Fruit fly (Drosophila melanogaster) whole organism, embryonic: ENCODE measurements around the gene CG43658.
A peak's percentile ranks its signal among the peaks of the same experiment; 100 is the strongest.

Experiments
- Adf1 ChIP-seq: fragments of 200-800 bp; sonication (Bioruptor generic); IDR thresholded peaks from 2 replicates; pipeline ENCODE4 v1.3.6; 2022; ENCODE audit warnings: missing biosample characterization, missing genetic modification characterization
- Bteb2 ChIP-seq: fragments of 200-800 bp; sonication (Bioruptor generic); optimal IDR thresholded peaks from 2 replicates; lab custom pipeline; 2016; ENCODE audit warnings: missing biosample characterization, missing genetic modification characterization
- CG11560 ChIP-seq: fragments of 200-800 bp; sonication (Bioruptor generic); IDR thresholded peaks from 3 replicates; pipeline ENCODE4 v1.3.6; 2022; ENCODE audit warnings: missing biosample characterization, missing genetic modification characterization
- CG11723 ChIP-seq: fragments of 200-800 bp; sonication (Bioruptor generic); optimal IDR thresholded peaks from 2 replicates; lab custom pipeline; 2017; ENCODE audit warnings: missing biosample characterization, mild to moderate bottlenecking, missing genetic modification characterization
- CG12659 ChIP-seq: fragments of 200-800 bp; sonication (Bioruptor generic); optimal IDR thresholded peaks from 3 replicates; lab custom pipeline; 2017; ENCODE audit warnings: mild to moderate bottlenecking, missing biosample characterization, missing genetic modification reagents, missing genetic modification characterization
- CG12769 ChIP-seq: fragments of 200-800 bp; sonication (Bioruptor generic); optimal IDR thresholded peaks from 2 replicates; lab custom pipeline; 2019; ENCODE audit warnings: missing biosample characterization, mild to moderate bottlenecking, missing genetic modification characterization, moderate library complexity
- CG13894 ChIP-seq: fragments of 200-800 bp; sonication (Bioruptor generic); optimal IDR thresholded peaks from 3 replicates; lab custom pipeline; 2018; ENCODE audit warnings: missing biosample characterization, mild to moderate bottlenecking, missing genetic modification characterization, moderate library complexity
- CG14441 ChIP-seq: fragments of 200-800 bp; sonication (Bioruptor generic); IDR thresholded peaks from 2 replicates; pipeline ENCODE4 v1.3.6; 2022; ENCODE audit warnings: missing biosample characterization, missing genetic modification characterization
- CG17359 ChIP-seq: fragments of 200-800 bp; sonication (Bioruptor generic); optimal IDR thresholded peaks from 3 replicates; lab custom pipeline; 2018; ENCODE audit warnings: missing biosample characterization, mild to moderate bottlenecking, missing genetic modification characterization, moderate library complexity
- CG17385 ChIP-seq: fragments of 200-800 bp; sonication (Bioruptor generic); optimal IDR thresholded peaks from 3 replicates; lab custom pipeline; 2018; ENCODE audit warnings: missing biosample characterization, mild to moderate bottlenecking, missing genetic modification characterization
- CG17829 ChIP-seq: fragments of 200-800 bp; optimal IDR thresholded peaks from 2 replicates; lab custom pipeline; 2019; ENCODE audit warnings: missing biosample characterization, mild to moderate bottlenecking, missing genetic modification characterization, moderate library complexity
- CG18011 ChIP-seq: fragments of 200-800 bp; sonication (Bioruptor generic); optimal IDR thresholded peaks from 2 replicates; lab custom pipeline; 2017; ENCODE audit warnings: missing biosample characterization, missing genetic modification characterization, mild to moderate bottlenecking, moderate library complexity, missing genotype
- CG2202 ChIP-seq: fragments of 200-800 bp; sonication (Bioruptor generic); optimal IDR thresholded peaks from 2 replicates; lab custom pipeline; 2018; ENCODE audit warnings: missing biosample characterization, mild to moderate bottlenecking, missing genetic modification characterization
- CG31365 ChIP-seq: fragments of 200-800 bp; sonication (Bioruptor generic); optimal IDR thresholded peaks from 2 replicates; lab custom pipeline; 2018; ENCODE audit warnings: missing biosample characterization, mild to moderate bottlenecking, missing genetic modification characterization
- CG5245 ChIP-seq: fragments of 200-800 bp; sonication (Bioruptor generic); optimal IDR thresholded peaks from 3 replicates; lab custom pipeline; 2016; ENCODE audit warnings: missing biosample characterization, missing genetic modification characterization
- CG6175 ChIP-seq: fragments of 200-800 bp; sonication (Bioruptor generic); IDR thresholded peaks from 3 replicates; pipeline ENCODE4 v1.3.6; 2022; ENCODE audit warnings: missing biosample characterization, missing genetic modification characterization
- CG6813 ChIP-seq: fragments of 200-800 bp; sonication (Bioruptor generic); optimal IDR thresholded peaks from 2 replicates; lab custom pipeline; 2017; ENCODE audit warnings: missing biosample characterization, missing genetic modification characterization, mild to moderate bottlenecking, moderate library complexity, missing genetic modification reagents
- CG9797 ChIP-seq: fragments of 200-800 bp; sonication (Bioruptor generic); optimal IDR thresholded peaks from 3 replicates; lab custom pipeline; 2018; ENCODE audit warnings: missing biosample characterization, mild to moderate bottlenecking, missing genetic modification characterization
- D ChIP-seq, 2 experiments: fragments of 200-800 bp in 1 of 2; fragments of >200 bp in 1 of 2; sonication (Bioruptor generic) in 1 of 2; optimal IDR thresholded peaks; 2 replicates in 1 of 2; 3 replicates in 1 of 2; lab custom pipeline; 2017; ENCODE audit warnings: mild to moderate bottlenecking in 1 of 2, missing biosample characterization in 1 of 2, missing genetic modification characterization in 1 of 2, missing genetic modification reagents in 1 of 2
- Dp ChIP-seq: fragments of 200-800 bp; sonication (Bioruptor generic); optimal IDR thresholded peaks from 2 replicates; lab custom pipeline; 2018; ENCODE audit warnings: missing biosample characterization, mild to moderate bottlenecking, missing genetic modification characterization, moderate library complexity
- Ets97D ChIP-seq: fragments of 200-800 bp; sonication (Bioruptor generic); optimal IDR thresholded peaks from 3 replicates; lab custom pipeline; 2016; ENCODE audit warnings: missing biosample characterization, missing genetic modification characterization
- Hsf ChIP-seq: fragments of 200-800 bp; sonication (Bioruptor generic); optimal IDR thresholded peaks from 3 replicates; lab custom pipeline; 2016; ENCODE audit warnings: missing biosample characterization, missing genetic modification characterization
- Lpt ChIP-seq: fragments of >200 bp; optimal IDR thresholded peaks from 2 replicates; lab custom pipeline; 2018; ENCODE audit warnings: missing biosample characterization, missing genetic modification characterization
- MTF-1 ChIP-seq: fragments of 200-800 bp; sonication (Bioruptor generic); optimal IDR thresholded peaks from 2 replicates; lab custom pipeline; 2018; ENCODE audit warnings: missing biosample characterization, mild to moderate bottlenecking, missing genetic modification characterization, borderline replicate concordance
- Nf-YB ChIP-seq: fragments of 200-800 bp; sonication (Bioruptor generic); optimal IDR thresholded peaks from 3 replicates; lab custom pipeline; 2019; ENCODE audit warnings: missing biosample characterization, mild to moderate bottlenecking, missing genetic modification characterization, moderate library complexity
- Ptx1 ChIP-seq: fragments of 200-800 bp; sonication (Bioruptor generic); IDR thresholded peaks from 2 replicates; pipeline ENCODE4 v1.3.6; 2022; ENCODE audit warnings: missing biosample characterization, missing genetic modification characterization
- Sox102F ChIP-seq: fragments of 200-800 bp; sonication (Bioruptor generic); optimal IDR thresholded peaks from 2 replicates; lab custom pipeline; 2018; ENCODE audit warnings: missing biosample characterization, mild to moderate bottlenecking, missing genetic modification characterization, moderate library complexity
- TFAM ChIP-seq: fragments of 200-800 bp; sonication (Bioruptor generic); optimal IDR thresholded peaks from 2 replicates; lab custom pipeline; 2017; ENCODE audit warnings: missing biosample characterization, missing genetic modification characterization, inconsistent platforms
- Usf ChIP-seq: fragments of 200-800 bp; sonication (Bioruptor generic); optimal IDR thresholded peaks from 2 replicates; lab custom pipeline; 2017; ENCODE audit warnings: missing genotype, missing biosample characterization, missing genetic modification characterization
- Xrp1 ChIP-seq: fragments of 200-800 bp; sonication (Bioruptor generic); IDR thresholded peaks from 2 replicates; pipeline ENCODE4 v1.3.6; 2022; ENCODE audit warnings: missing biosample characterization, missing genetic modification characterization
- abd-A ChIP-seq: fragments of 200-800 bp; sonication (Bioruptor generic); optimal IDR thresholded peaks from 3 replicates; lab custom pipeline; 2019; ENCODE audit warnings: missing biosample characterization, mild to moderate bottlenecking, missing genetic modification characterization, moderate library complexity
- al ChIP-seq: fragments of 200-800 bp; sonication (Bioruptor generic); IDR thresholded peaks from 2 replicates; pipeline ENCODE4 v1.3.6; 2022; ENCODE audit warnings: missing biosample characterization, missing genetic modification characterization
- bab2 ChIP-seq: fragments of 200-800 bp; sonication (Bioruptor generic); optimal IDR thresholded peaks from 2 replicates; lab custom pipeline; 2016; ENCODE audit warnings: missing biosample characterization, missing genetic modification characterization
- bbx ChIP-seq: fragments of 200-800 bp; sonication (Bioruptor generic); IDR thresholded peaks from 2 replicates; pipeline ENCODE4 v1.3.6; 2022; ENCODE audit warnings: missing biosample characterization, missing genetic modification characterization; ENCODE audit not compliant: partially characterized antibody
- cg ChIP-seq: fragments of 200-800 bp; sonication (Bioruptor generic); optimal IDR thresholded peaks from 3 replicates; lab custom pipeline; 2019; ENCODE audit warnings: missing biosample characterization, mild to moderate bottlenecking, missing genetic modification characterization, moderate library complexity
- crol ChIP-seq: fragments of 200-800 bp; sonication (Bioruptor generic); IDR thresholded peaks from 2 replicates; pipeline ENCODE4 v1.3.6; 2022; ENCODE audit warnings: missing biosample characterization, missing genetic modification characterization
- grau ChIP-seq: fragments of 200-800 bp; optimal IDR thresholded peaks from 3 replicates; lab custom pipeline; 2019; ENCODE audit warnings: missing biosample characterization, mild to moderate bottlenecking, missing genetic modification characterization, moderate library complexity
- gsb-n ChIP-seq: fragments of 200-800 bp; sonication (Bioruptor generic); optimal IDR thresholded peaks from 3 replicates; lab custom pipeline; 2018; ENCODE audit warnings: missing biosample characterization, mild to moderate bottlenecking, missing genetic modification characterization
- lmd ChIP-seq: fragments of 200-800 bp; sonication (Bioruptor generic); IDR thresholded peaks from 2 replicates; pipeline ENCODE4 v1.3.6; 2022; ENCODE audit warnings: missing biosample characterization, missing genetic modification characterization
- mirr ChIP-seq: fragments of 200-800 bp; sonication (Bioruptor generic); optimal IDR thresholded peaks from 3 replicates; lab custom pipeline; 2018; ENCODE audit warnings: missing biosample characterization, mild to moderate bottlenecking, missing genetic modification characterization
- otp ChIP-seq: fragments of 200-800 bp; sonication (Bioruptor generic); IDR thresholded peaks from 3 replicates; pipeline ENCODE4, ENCODE4 v1.3.6; 2022; ENCODE audit warnings: missing biosample characterization, missing genetic modification characterization
- pan ChIP-seq, 4 experiments: fragments of >200 bp in 3 of 4; fragments of 200-800 bp in 1 of 4; sonication (Bioruptor generic) in 1 of 4; optimal IDR thresholded peaks in 3 of 4; IDR thresholded peaks in 1 of 4; 2 replicates each; pipeline versions ENCODE4 v1.3.6 to Lab custom; 2017 to 2022; ENCODE audit warnings: missing biosample characterization in 2 of 4, missing genetic modification characterization in 2 of 4, mixed read lengths in 1 of 4
- phol ChIP-seq: fragments of 200-800 bp; sonication (Bioruptor generic); optimal IDR thresholded peaks from 3 replicates; lab custom pipeline; 2018; ENCODE audit warnings: missing biosample characterization, mild to moderate bottlenecking, missing genetic modification characterization, moderate library complexity
- pros ChIP-seq: fragments of 200-800 bp; sonication (Bioruptor generic); optimal IDR thresholded peaks from 3 replicates; lab custom pipeline; 2019; ENCODE audit warnings: missing biosample characterization, mild to moderate bottlenecking, missing genetic modification characterization, moderate library complexity
- salm ChIP-seq: fragments of 200-800 bp; sonication (Bioruptor generic); optimal IDR thresholded peaks from 2 replicates; lab custom pipeline; 2018; ENCODE audit warnings: missing biosample characterization, mild to moderate bottlenecking, missing genetic modification characterization
- sna ChIP-seq: fragments of 200-800 bp; sonication (Bioruptor generic); IDR thresholded peaks from 2 replicates; pipeline ENCODE4 v1.3.6; 2022; ENCODE audit warnings: missing biosample characterization, missing genetic modification characterization; ENCODE audit not compliant: partially characterized antibody
- tap ChIP-seq: fragments of 200-800 bp; optimal IDR thresholded peaks from 3 replicates; lab custom pipeline; 2019; ENCODE audit warnings: missing biosample characterization, mild to moderate bottlenecking, missing genetic modification characterization, moderate library complexity
- tgo ChIP-seq: fragments of 200-800 bp; sonication (Bioruptor generic); IDR thresholded peaks from 3 replicates; pipeline ENCODE4 v1.3.6; 2022; ENCODE audit warnings: missing biosample characterization, missing genetic modification characterization
- vvl ChIP-seq: fragments of 200-800 bp; sonication (Bioruptor generic); IDR thresholded peaks from 2 replicates; pipeline ENCODE4 v1.3.6; 2022; ENCODE audit warnings: missing biosample characterization, missing genetic modification characterization
- zfh2 ChIP-seq: fragments of 200-800 bp; sonication (Bioruptor generic); optimal IDR thresholded peaks from 2 replicates; lab custom pipeline; 2016; ENCODE audit warnings: missing biosample characterization, missing genetic modification characterization

The CG43658 gene

DNA sequence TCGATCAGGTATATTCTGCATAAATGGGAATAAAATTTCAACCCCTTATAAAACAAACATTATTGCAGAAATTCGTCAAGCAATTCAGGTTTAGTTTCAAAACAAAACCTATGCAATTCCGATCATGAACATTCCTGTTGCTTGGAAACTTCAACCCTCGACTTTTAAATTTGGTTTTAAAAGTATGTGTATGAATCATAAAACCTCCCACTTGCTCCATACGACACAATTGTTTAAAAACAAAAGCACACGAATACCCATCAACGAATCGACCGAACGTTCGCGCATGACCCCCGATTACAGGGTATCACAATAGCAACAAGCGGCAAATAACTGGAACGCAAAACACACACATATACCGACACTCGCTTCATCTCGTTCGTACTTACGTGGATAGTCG, 17.1 kb upstream of the CG43658 start (continued):
- TF ChIP-seq lmd (GFP tag; lab: Robert Waterston, UW) (no peak), CG17829 (tag; lab: Kevin White, UChicago) (peak; percentile 26), Adf1 (GFP tag; lab: Robert Waterston, UW) (no peak), CG17385 (GFP tag; lab: Kevin White, UChicago) (peak; percentile 17), CG14441 (GFP tag; lab: Robert Waterston, UW) (no peak), Sox102F (GFP tag; lab: Kevin White, UChicago) (peak; percentile 11), vvl (GFP tag; lab: Robert Waterston, UW) (no peak), grau (tag; lab: Kevin White, UChicago) (peak; percentile 23), tgo (no peak), CG6813 (no peak), D (optimal IDR thresholded peaks at IDR 0.05; lab: Kevin White, UChicago) (no peak), D (GFP tag; optimal IDR thresholded peaks at IDR 0.05; lab: Kevin White, UChicago) (no peak), Ets97D (GFP tag; lab: Kevin White, UChicago) (no peak), Bteb2 (GFP tag; lab: Kevin White, UChicago) (no peak), CG11560 (tag; lab: Robert Waterston, UW) (no peak), CG2202 (no peak), Lpt (GFP tag; lab: Kevin White, UChicago) (no peak), Hsf (GFP tag; lab: Kevin White, UChicago) (no peak), TFAM (GFP tag; lab: Kevin White, UChicago) (no peak), cg (no peak), pros (GFP tag; lab: Kevin White, UChicago) (no peak), gsb-n (tag; lab: Kevin White, UChicago) (no peak), CG12659 (no peak), salm (tag; lab: Kevin White, UChicago) (no peak), CG11723 (no peak), otp (GFP tag; lab: Robert Waterston, UW) (peak; percentile 55; the same call in 1 of the 3 replicates), CG6175 (GFP tag; lab: Robert Waterston, UW) (no peak), CG9797 (GFP tag; lab: Kevin White, UChicago) (no peak), tap (tag; lab: Kevin White, UChicago) (no peak), zfh2 (GFP tag; lab: Kevin White, UChicago) (peak; percentile 21), CG17359 (no peak), sna (no peak), bab2 (GFP tag; lab: Kevin White, UChicago) (peak; percentile 20), Nf-YB (GFP tag; lab: Kevin White, UChicago) (no peak), Dp (GFP tag; lab: Kevin White, UChicago) (no peak), CG31365 (no peak), CG12769 (tag; lab: Kevin White, UChicago) (peak; percentile 8), CG5245 (GFP tag; lab: Kevin White, UChicago) (no peak), bbx (GFP tag; lab: Robert Waterston, UW) (no peak), phol (tag; lab: Kevin White, UChicago) (no peak), pan (optimal IDR thresholded peaks at IDR 0.05; lab: Kevin White, UChicago) (no peak), pan (GFP tag; optimal IDR thresholded peaks at IDR 0.05 in 1 of 2, IDR thresholded peaks at IDR 0.05 in 1 of 2) (peak; percentile 52 to 54), MTF-1 (GFP tag; lab: Kevin White, UChicago) (no peak), crol (GFP tag; lab: Robert Waterston, UW) (no peak), mirr (GFP tag; lab: Kevin White, UChicago) (no peak), al (GFP tag; lab: Robert Waterston, UW) (no peak), CG13894 (no peak), Ptx1 (GFP tag; lab: Robert Waterston, UW) (peak; percentile 35; the same call in 1 of the 2 replicates), abd-A (tag; lab: Kevin White, UChicago) (no peak), Xrp1 (GFP tag; lab: Robert Waterston, UW) (no peak), CG18011 (GFP tag; lab: Kevin White, UChicago) (no peak), Usf (GFP tag; lab: Kevin White, UChicago) (no peak)
